Worm (Caenorhabditis elegans): ENCODE measurements around the gene F58E6.8.

DNA sequence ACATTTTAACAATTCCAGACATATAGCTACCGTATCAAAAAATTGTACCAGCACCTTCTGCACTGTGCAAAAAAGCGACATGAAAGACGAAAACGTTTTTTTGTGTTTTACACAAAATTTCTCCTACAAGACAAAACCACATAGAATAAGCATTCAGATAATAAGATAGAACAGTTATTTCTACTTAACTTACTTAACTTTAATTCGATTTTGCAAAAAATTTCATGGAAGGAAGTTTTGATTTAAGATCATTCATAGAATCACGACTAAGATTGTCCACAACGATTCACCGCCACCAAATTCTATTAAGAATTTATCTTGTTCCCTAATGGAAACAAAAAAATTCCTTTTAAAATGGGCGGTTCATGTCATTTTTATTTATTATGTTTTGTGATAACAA, 8.1 kb upstream of the F58E6.8 start:
- TF ChIP-seq lin-11 (tag; optimal IDR thresholded peaks at IDR 0.05), result no peak
- TF ChIP-seq fkh-10 (GFP tag; optimal IDR thresholded peaks at IDR 0.05), result no peak
- no peak for TF ChIP-seq pqm-1 (tag; optimal IDR thresholded peaks at IDR 0.05)
- TF ChIP-seq ref-2 (tag; optimal IDR thresholded peaks at IDR 0.05), result no peak
- no peak for TF ChIP-seq nhr-11 (tag; optimal IDR thresholded peaks at IDR 0.05)
- no peak for TF ChIP-seq hlh-30 (tag; optimal IDR thresholded peaks at IDR 0.05; ENCODE audit: insufficient read depth)
- TF ChIP-seq pat-9 (tag; optimal IDR thresholded peaks at IDR 0.05), result no peak
- no peak for TF ChIP-seq ceh-45 (GFP tag; IDR thresholded peaks at IDR 0.05)
- TF ChIP-seq ceh-30 (tag; optimal IDR thresholded peaks at IDR 0.05), result no peak

Measured in whole organism, late embryonic.